Worm (Caenorhabditis elegans): Measurements from ENCODE around the gene odd-2.

- TF ChIP-seq ref-1 (GFP tag; conservative IDR thresholded peaks at IDR 0.05) (no peak), T22C8.4 (GFP tag; IDR thresholded peaks at IDR 0.05) (no peak), med-1 (GFP tag; optimal IDR thresholded peaks at IDR 0.05; ENCODE audit: insufficient read depth) (no peak), ztf-29 (GFP tag; IDR thresholded peaks at IDR 0.05) (no peak), flt-1 (GFP tag; IDR thresholded peaks at IDR 0.05) (no peak), ztf-23 (GFP tag; IDR thresholded peaks at IDR 0.05) (no peak), tab-1 (GFP tag; IDR thresholded peaks at IDR 0.05) (no peak), cog-1 (tag; optimal IDR thresholded peaks at IDR 0.05) (no peak), klf-2 (GFP tag; conservative IDR thresholded peaks at IDR 0.05) (no peak)
Measured at ce11 chrX:6203315-6203714, 43.0 kb upstream of the odd-2 start.
